Fruit fly (Drosophila melanogaster): Measurements from ENCODE around the gene FER.

The FER gene

dm6 chr3R:9404104-9404512 is 9.8 kb upstream of the FER start, which contains the start of the genes CG9356, BBIP1 and CG8135 (continued):
- peak; percentile 59; the same call in 1 of the 2 replicates for TF ChIP-seq HLH3B (GFP tag; IDR thresholded peaks at IDR 0.05)
- TF ChIP-seq Usf (GFP tag; optimal IDR thresholded peaks at IDR 0.05), result no peak
- no peak for TF ChIP-seq wdn (GFP tag; IDR thresholded peaks at IDR 0.05)
- no peak for TF ChIP-seq pfk (GFP tag; optimal IDR thresholded peaks at IDR 0.05)
- peak; percentile 90 for TF ChIP-seq chn (GFP tag; optimal IDR thresholded peaks at IDR 0.05)
- no peak for TF ChIP-seq unpg (GFP tag; optimal IDR thresholded peaks at IDR 0.05)
- no peak for TF ChIP-seq rib (GFP tag; IDR thresholded peaks at IDR 0.05)
- no peak for TF ChIP-seq ase (GFP tag; IDR thresholded peaks at IDR 0.05)
- TF ChIP-seq CG2129 (GFP tag; IDR thresholded peaks at IDR 0.05; ENCODE audit: partially characterized antibody), result no peak
- TF ChIP-seq Med (GFP tag), result peak; percentile 97
- TF ChIP-seq Rx (GFP tag; IDR thresholded peaks at IDR 0.05), result peak; percentile 71
- TF ChIP-seq CG3995 (GFP tag; optimal IDR thresholded peaks at IDR 0.05), result peak; percentile 40
- TF ChIP-seq CG13775 (GFP tag; optimal IDR thresholded peaks at IDR 0.05), result peak; percentile 72
- peak; percentile 64 for TF ChIP-seq CG3065 (GFP tag; optimal IDR thresholded peaks at IDR 0.05)
- peak; percentile 78 for TF ChIP-seq zfh2 (GFP tag; optimal IDR thresholded peaks at IDR 0.05)
- peak; percentile 64 for TF ChIP-seq CG17328 (GFP tag; IDR thresholded peaks at IDR 0.05)
- peak; percentile 66 for TF ChIP-seq CG18599 (GFP tag; optimal IDR thresholded peaks at IDR 0.05)
- peak; percentile 73; the same call in 1 of the 3 replicates for TF ChIP-seq ci (GFP tag; IDR thresholded peaks at IDR 0.05)
- peak; percentile 63; the same call in 3 of the 4 replicates for TF ChIP-seq Dll (GFP tag; IDR thresholded peaks at IDR 0.05; ENCODE audit: partially characterized antibody)
- TF ChIP-seq Mrtf (GFP tag; IDR thresholded peaks at IDR 0.05), result no peak
- peak; percentile 72 for TF ChIP-seq CoRest (tag; optimal IDR thresholded peaks at IDR 0.05)
- TF ChIP-seq NC2β (GFP tag; optimal IDR thresholded peaks at IDR 0.05), result peak; percentile 88
- TF ChIP-seq Lhr (GFP tag; optimal IDR thresholded peaks at IDR 0.05), result peak; percentile 84
- TF ChIP-seq phol (tag; optimal IDR thresholded peaks at IDR 0.05), result peak; percentile 77
- no peak for TF ChIP-seq CG13894 (tag; optimal IDR thresholded peaks at IDR 0.05)
- peak; percentile 85 for TF ChIP-seq CG8944 (GFP tag; optimal IDR thresholded peaks at IDR 0.05)
- peak; percentile 71 for TF ChIP-seq fu2 (GFP tag; optimal IDR thresholded peaks at IDR 0.05)
- peak; percentile 76 for TF ChIP-seq CG9727 (GFP tag; optimal IDR thresholded peaks at IDR 0.05)
- peak; percentile 53 for TF ChIP-seq CG11398 (GFP tag; optimal IDR thresholded peaks at IDR 0.05)
- TF ChIP-seq CG12659 (GFP tag; optimal IDR thresholded peaks at IDR 0.05), result peak; percentile 88
- peak; percentile 77 for TF ChIP-seq Hmr (GFP tag; optimal IDR thresholded peaks at IDR 0.05)
- peak; percentile 46; the same call in 1 of the 2 replicates for TF ChIP-seq seq (GFP tag; IDR thresholded peaks at IDR 0.05)
- TF ChIP-seq C15 (GFP tag; IDR thresholded peaks at IDR 0.05), result no peak
- TF ChIP-seq CG8388 (GFP tag; optimal IDR thresholded peaks at IDR 0.05), result no peak
- TF ChIP-seq sens-2 (GFP tag; IDR thresholded peaks at IDR 0.05), result no peak; the same call in 1 of the 2 replicates
- peak; percentile 62 for TF ChIP-seq Opbp (GFP tag; IDR thresholded peaks at IDR 0.05; ENCODE audit: partially characterized antibody)
- no peak; the same call in 1 of the 3 replicates for TF ChIP-seq CG17361 (GFP tag; IDR thresholded peaks at IDR 0.05)
- TF ChIP-seq CG15696 (tag; optimal IDR thresholded peaks at IDR 0.05), result peak; percentile 47
- peak; percentile 82 for TF ChIP-seq CG12942 (GFP tag; optimal IDR thresholded peaks at IDR 0.05)
- TF ChIP-seq ham (GFP tag; IDR thresholded peaks at IDR 0.05), result no peak
- TF ChIP-seq HLH4C (GFP tag; IDR thresholded peaks at IDR 0.05; ENCODE audit: partially characterized antibody), result no peak
- TF ChIP-seq CG18262 (tag; optimal IDR thresholded peaks at IDR 0.05), result peak; percentile 63
- no peak for TF ChIP-seq inv (GFP tag; IDR thresholded peaks at IDR 0.05; ENCODE audit: partially characterized antibody)
- TF ChIP-seq zfh1 (GFP tag; IDR thresholded peaks at IDR 0.05), result peak; percentile 68; the same call in 2 of the 3 replicates
- TF ChIP-seq Rfx (GFP tag; IDR thresholded peaks at IDR 0.05), result peak; percentile 55
- TF ChIP-seq fd3F (GFP tag; optimal IDR thresholded peaks at IDR 0.05), result peak; percentile 29
- TF ChIP-seq CG6689 (GFP tag; IDR thresholded peaks at IDR 0.05), result peak; percentile 67
- no peak for TF ChIP-seq CG1832 (GFP tag; optimal IDR thresholded peaks at IDR 0.05)
- TF ChIP-seq chinmo (GFP tag; IDR thresholded peaks at IDR 0.05; ENCODE audit: partially characterized antibody), result no peak
- TF ChIP-seq CG4730 (GFP tag; IDR thresholded peaks at IDR 0.05), result 0 out of 2 replicates have a peak, but pooled peaks have one; percentile 36

Data from whole organism, embryonic.